Fruit fly (Drosophila melanogaster) whole organism, embryonic: ENCODE data around the gene Prtl99C.

ENCODE experiments used
- Ada2b ChIP-seq: fragments of 200-800 bp; sonication (Bioruptor generic); IDR thresholded peaks from 2 replicates; pipeline ENCODE4 v1.3.6; 2022; ENCODE audit warnings: missing biosample characterization, missing genetic modification characterization
- BtbVII ChIP-seq: fragments of 200-800 bp; sonication (Bioruptor generic); optimal IDR thresholded peaks from 3 replicates; lab custom pipeline; 2017; ENCODE audit warnings: missing biosample characterization, mild to moderate bottlenecking, missing genetic modification characterization
- C15 ChIP-seq: fragments of 200-800 bp; sonication (Bioruptor generic); IDR thresholded peaks from 3 replicates; pipeline ENCODE4 v1.3.6; 2022; ENCODE audit warnings: missing biosample characterization, missing genetic modification characterization
- CG10366 ChIP-seq: fragments of 200-800 bp; sonication (Bioruptor generic); IDR thresholded peaks from 2 replicates; pipeline ENCODE4 v1.3.6; 2022; ENCODE audit warnings: missing biosample characterization, missing genetic modification characterization
- CG10543 ChIP-seq: fragments of 200-800 bp; sonication (Bioruptor generic); optimal IDR thresholded peaks from 3 replicates; lab custom pipeline; 2017; ENCODE audit warnings: missing biosample characterization, mild to moderate bottlenecking, missing genetic modification characterization, moderate library complexity
- CG14441 ChIP-seq: fragments of 200-800 bp; sonication (Bioruptor generic); IDR thresholded peaks from 2 replicates; pipeline ENCODE4 v1.3.6; 2022; ENCODE audit warnings: missing biosample characterization, missing genetic modification characterization
- CG14860 ChIP-seq: fragments of 200-800 bp; sonication (Bioruptor generic); IDR thresholded peaks from 3 replicates; pipeline ENCODE4 v1.3.6; 2022; ENCODE audit warnings: missing biosample characterization, missing genetic modification characterization; ENCODE audit not compliant: partially characterized antibody
- CG1603 ChIP-seq: fragments of 200-800 bp; sonication (Bioruptor generic); optimal IDR thresholded peaks from 2 replicates; lab custom pipeline; 2019; ENCODE audit warnings: missing biosample characterization, mild to moderate bottlenecking, missing genetic modification characterization, moderate library complexity
- CG18262 ChIP-seq: fragments of 200-800 bp; optimal IDR thresholded peaks from 3 replicates; lab custom pipeline; 2019; ENCODE audit warnings: missing biosample characterization, mild to moderate bottlenecking, missing genetic modification characterization, moderate library complexity
- CG18599 ChIP-seq: fragments of 200-800 bp; sonication (Bioruptor generic); optimal IDR thresholded peaks from 3 replicates; lab custom pipeline; 2017; ENCODE audit warnings: missing biosample characterization, missing genetic modification characterization, mild to moderate bottlenecking, moderate library complexity, missing genetic modification reagents
- CG2116 ChIP-seq: fragments of 200-800 bp; sonication (Bioruptor generic); optimal IDR thresholded peaks from 3 replicates; lab custom pipeline; 2018; ENCODE audit warnings: missing biosample characterization, mild to moderate bottlenecking, missing genetic modification characterization
- CG2712 ChIP-seq: fragments of 200-800 bp; optimal IDR thresholded peaks from 3 replicates; lab custom pipeline; 2019; ENCODE audit warnings: missing biosample characterization, mild to moderate bottlenecking, missing genetic modification characterization, moderate library complexity
- CG32767 ChIP-seq: fragments of 200-800 bp; sonication (Bioruptor generic); IDR thresholded peaks from 2 replicates; pipeline ENCODE4 v1.3.6; 2022; ENCODE audit warnings: missing biosample characterization, missing genetic modification characterization
- CG4424 ChIP-seq: fragments of 200-800 bp; sonication (Bioruptor generic); optimal IDR thresholded peaks from 3 replicates; lab custom pipeline; 2016; ENCODE audit warnings: missing biosample characterization, missing genetic modification characterization
- CG7556 ChIP-seq: fragments of 200-800 bp; sonication (Bioruptor generic); optimal IDR thresholded peaks from 2 replicates; lab custom pipeline; 2017; ENCODE audit warnings: missing biosample characterization, mild to moderate bottlenecking, missing genetic modification characterization
- CG7987 ChIP-seq: fragments of 200-800 bp; sonication (Bioruptor generic); optimal IDR thresholded peaks from 2 replicates; lab custom pipeline; 2018; ENCODE audit warnings: missing biosample characterization, mild to moderate bottlenecking, missing genetic modification characterization, moderate library complexity
- CG8924 ChIP-seq: fragments of 200-800 bp; optimal IDR thresholded peaks from 3 replicates; lab custom pipeline; 2019; ENCODE audit warnings: missing biosample characterization, mild to moderate bottlenecking, missing genetic modification characterization, moderate library complexity
- D19B ChIP-seq: fragments of 200-800 bp; sonication (Bioruptor generic); optimal IDR thresholded peaks from 2 replicates; lab custom pipeline; 2017; ENCODE audit warnings: missing biosample characterization, mild to moderate bottlenecking, missing genetic modification characterization
- Dref ChIP-seq: fragments of 200-800 bp; sonication (Bioruptor generic); IDR thresholded peaks from 2 replicates; pipeline ENCODE4 v1.3.6; 2022; ENCODE audit warnings: missing biosample characterization, missing genetic modification characterization
- Eip74EF ChIP-seq, 2 experiments: fragments of 200-800 bp in 1 of 2; fragments of >200 bp in 1 of 2; sonication (Bioruptor generic) in 1 of 2; optimal IDR thresholded peaks; 2 replicates each; lab custom pipeline; 2017 to 2019; ENCODE audit warnings: missing biosample characterization in 2 of 2, missing genetic modification characterization in 2 of 2, mild to moderate bottlenecking in 1 of 2, moderate library complexity in 1 of 2
- HLH3B ChIP-seq: fragments of 200-800 bp; sonication (Bioruptor generic); IDR thresholded peaks from 2 replicates; pipeline ENCODE4 v1.3.6; 2022; ENCODE audit warnings: missing biosample characterization, missing genetic modification characterization
- MESR4 ChIP-seq: fragments of 200-800 bp; sonication (Bioruptor generic); optimal IDR thresholded peaks from 2 replicates; lab custom pipeline; 2018; ENCODE audit warnings: missing biosample characterization, mild to moderate bottlenecking, missing genetic modification characterization, moderate library complexity
- Myb ChIP-seq: fragments of 200-800 bp; sonication (Bioruptor generic); optimal IDR thresholded peaks from 2 replicates; lab custom pipeline; 2016; ENCODE audit warnings: missing biosample characterization, missing genetic modification characterization
- NC2β ChIP-seq: fragments of 200-800 bp; sonication (Bioruptor generic); optimal IDR thresholded peaks from 2 replicates; lab custom pipeline; 2016; ENCODE audit warnings: missing biosample characterization, missing genetic modification characterization
- Nf-YB ChIP-seq: fragments of 200-800 bp; sonication (Bioruptor generic); optimal IDR thresholded peaks from 3 replicates; lab custom pipeline; 2019; ENCODE audit warnings: missing biosample characterization, mild to moderate bottlenecking, missing genetic modification characterization, moderate library complexity
- Oaz ChIP-seq: fragments of 200-800 bp; sonication (Bioruptor generic); IDR thresholded peaks from 2 replicates; pipeline ENCODE4 v1.3.6; 2022; ENCODE audit warnings: missing biosample characterization, missing genetic modification characterization
- Rx ChIP-seq: fragments of 200-800 bp; sonication (Bioruptor generic); IDR thresholded peaks from 2 replicates; pipeline ENCODE4 v1.3.6; 2022; ENCODE audit warnings: missing biosample characterization, missing genetic modification characterization
- Sry-δ ChIP-seq: fragments of 200-800 bp; sonication (Bioruptor generic); optimal IDR thresholded peaks from 2 replicates; lab custom pipeline; 2016; ENCODE audit warnings: missing biosample characterization, missing genetic modification characterization
- cato ChIP-seq: fragments of 200-800 bp; sonication (Bioruptor generic); optimal IDR thresholded peaks from 2 replicates; lab custom pipeline; 2016; ENCODE audit warnings: missing biosample characterization, missing genetic modification characterization, borderline replicate concordance
- crol ChIP-seq: fragments of 200-800 bp; sonication (Bioruptor generic); IDR thresholded peaks from 2 replicates; pipeline ENCODE4 v1.3.6; 2022; ENCODE audit warnings: missing biosample characterization, missing genetic modification characterization
- disco-r ChIP-seq: fragments of 200-800 bp; sonication (Bioruptor generic); optimal IDR thresholded peaks from 2 replicates; lab custom pipeline; 2016; ENCODE audit warnings: missing biosample characterization, missing genetic modification characterization
- dmrt11E ChIP-seq: fragments of 200-800 bp; sonication (Bioruptor generic); optimal IDR thresholded peaks from 3 replicates; lab custom pipeline; 2018; ENCODE audit warnings: missing biosample characterization, mild to moderate bottlenecking, missing genetic modification characterization, moderate library complexity
- grau ChIP-seq: fragments of 200-800 bp; optimal IDR thresholded peaks from 3 replicates; lab custom pipeline; 2019; ENCODE audit warnings: missing biosample characterization, mild to moderate bottlenecking, missing genetic modification characterization, moderate library complexity
- gro ChIP-seq: fragments of 200-800 bp; sonication (Bioruptor generic); optimal IDR thresholded peaks from 2 replicates; lab custom pipeline; 2016; ENCODE audit warnings: missing biosample characterization, missing genetic modification characterization
- hb ChIP-seq: fragments of 200-800 bp; sonication (Bioruptor generic); IDR thresholded peaks from 3 replicates; pipeline ENCODE4 v1.3.6; 2022; ENCODE audit warnings: missing biosample characterization, missing genetic modification characterization; ENCODE audit not compliant: partially characterized antibody
- insv ChIP-seq, 2 experiments: fragments of 200-800 bp; sonication (Bioruptor generic); optimal IDR thresholded peaks; 3 replicates each; lab custom pipeline; 2016 to 2018; ENCODE audit warnings: missing biosample characterization in 2 of 2, missing genetic modification characterization in 2 of 2
- inv ChIP-seq: fragments of 200-800 bp; sonication (Bioruptor generic); IDR thresholded peaks from 2 replicates; pipeline ENCODE4 v1.3.6; 2022; ENCODE audit warnings: missing biosample characterization, missing genetic modification characterization; ENCODE audit not compliant: partially characterized antibody
- lilli ChIP-seq: fragments of 200-800 bp; sonication (Bioruptor generic); optimal IDR thresholded peaks from 3 replicates; lab custom pipeline; 2016; ENCODE audit warnings: missing biosample characterization, missing genetic modification characterization
- lmd ChIP-seq: fragments of 200-800 bp; sonication (Bioruptor generic); IDR thresholded peaks from 2 replicates; pipeline ENCODE4 v1.3.6; 2022; ENCODE audit warnings: missing biosample characterization, missing genetic modification characterization
- mirr ChIP-seq: fragments of 200-800 bp; sonication (Bioruptor generic); optimal IDR thresholded peaks from 3 replicates; lab custom pipeline; 2018; ENCODE audit warnings: missing biosample characterization, mild to moderate bottlenecking, missing genetic modification characterization
- nerfin-1 ChIP-seq: fragments of 200-800 bp; sonication (Bioruptor generic); optimal IDR thresholded peaks from 3 replicates; lab custom pipeline; 2019; ENCODE audit warnings: missing biosample characterization, mild to moderate bottlenecking, missing genetic modification characterization, moderate library complexity
- odd ChIP-seq: fragments of 200-800 bp; sonication (Bioruptor generic); optimal IDR thresholded peaks from 2 replicates; lab custom pipeline; 2017; ENCODE audit warnings: missing biosample characterization, mild to moderate bottlenecking, missing genetic modification characterization
- pho ChIP-seq: fragments of 200-800 bp; sonication (Bioruptor generic); optimal IDR thresholded peaks from 2 replicates; lab custom pipeline; 2016; ENCODE audit warnings: missing biosample characterization, missing genetic modification characterization
- sr ChIP-seq: fragments of 200-800 bp; sonication (Bioruptor generic); IDR thresholded peaks from 3 replicates; pipeline ENCODE4 v1.3.6; 2022; ENCODE audit warnings: missing biosample characterization, missing genetic modification characterization
- tio ChIP-seq: fragments of 200-800 bp; sonication (Bioruptor generic); optimal IDR thresholded peaks from 2 replicates; lab custom pipeline; 2017; ENCODE audit warnings: missing biosample characterization, missing genetic modification characterization, inconsistent platforms
- tna ChIP-seq: fragments of 200-800 bp; sonication (Bioruptor generic); IDR thresholded peaks from 2 replicates; pipeline ENCODE4 v1.3.6; 2022; ENCODE audit warnings: missing biosample characterization, missing genetic modification characterization; ENCODE audit not compliant: partially characterized antibody
- vfl ChIP-seq: fragments of 200-800 bp; sonication (Bioruptor generic); optimal IDR thresholded peaks from 2 replicates; lab custom pipeline; 2016; ENCODE audit warnings: missing biosample characterization, missing genetic modification characterization
- z ChIP-seq: fragments of 200-800 bp; sonication (Bioruptor generic); IDR thresholded peaks from 3 replicates; pipeline ENCODE4 v1.3.6; 2022; ENCODE audit warnings: missing biosample characterization, missing genetic modification characterization

The Prtl99C gene

dm6 chr3R:29867895-29868294, 32.1 kb downstream of the Prtl99C start (continued):
- TF ChIP-seq hb: no peak
- peak in 1 of 2 experiments; percentile 36 for TF ChIP-seq Eip74EF (GFP tag; optimal IDR thresholded peaks at IDR 0.05; lab: Kevin White, UChicago)
- no peak for TF ChIP-seq Myb (GFP tag; lab: Kevin White, UChicago)
- TF ChIP-seq tna (GFP tag; lab: Robert Waterston, UW): no peak
- no peak for TF ChIP-seq cato (GFP tag; lab: Kevin White, UChicago)
- no peak for TF ChIP-seq C15 (GFP tag; lab: Robert Waterston, UW)
- peak; percentile 93 for TF ChIP-seq z (GFP tag; lab: Robert Waterston, UW)
- peak; percentile 21 for TF ChIP-seq CG8924 (tag; lab: Kevin White, UChicago)
- peak; percentile 47 for TF ChIP-seq mirr (GFP tag; lab: Kevin White, UChicago)

dm6 chr3R:29868676-29869349, 33.1 kb downstream of the Prtl99C start, which contains the start of gene Zip99C:
Zip99C (minus strand) TSS chr3R:29868895.
- no peak for TF ChIP-seq vfl (GFP tag; lab: Kevin White, UChicago)
- 0 out of 2 replicates have a peak, but pooled peaks have one; percentile 26 for TF ChIP-seq HLH3B
- peak; percentile 17 for TF ChIP-seq CG7987 (GFP tag; lab: Kevin White, UChicago)
- peak; percentile 34 for TF ChIP-seq CG10543 (GFP tag; lab: Kevin White, UChicago)
- TF ChIP-seq CG2712: peak; percentile 58
- TF ChIP-seq CG14860: peak; percentile 85
- peak; percentile 4 for TF ChIP-seq CG7556
- TF ChIP-seq CG18262 (tag; lab: Kevin White, UChicago): peak; percentile 18
- no peak for TF ChIP-seq CG32767
- 0 out of 3 replicates have a peak, but pooled peaks have one; percentile 16 for TF ChIP-seq sr (GFP tag; lab: Robert Waterston, UW)
- TF ChIP-seq insv (GFP tag; optimal IDR thresholded peaks at IDR 0.05; lab: Kevin White, UChicago): peak in 1 of 2 experiments; percentile 28
- peak; percentile 6 for TF ChIP-seq gro (GFP tag; lab: Kevin White, UChicago)
- TF ChIP-seq CG1603 (tag; lab: Kevin White, UChicago): peak; percentile 64
- no peak for TF ChIP-seq CG14441 (GFP tag; lab: Robert Waterston, UW)
- peak; percentile 41; the same call in 1 of the 2 replicates for TF ChIP-seq lmd (GFP tag; lab: Robert Waterston, UW)
- TF ChIP-seq NC2β: peak; percentile 33
- TF ChIP-seq lilli (GFP tag; lab: Kevin White, UChicago): peak; percentile 66
- peak; percentile 36 for TF ChIP-seq CG4424 (GFP tag; lab: Kevin White, UChicago)
- TF ChIP-seq CG2116 (GFP tag; lab: Kevin White, UChicago): peak; percentile 97
- TF ChIP-seq dmrt11E (tag; lab: Kevin White, UChicago): peak; percentile 12
- peak; percentile 96 for TF ChIP-seq Dref (GFP tag; lab: Robert Waterston, UW)
- TF ChIP-seq tio (GFP tag; lab: Kevin White, UChicago): no peak
- no peak for TF ChIP-seq crol (GFP tag; lab: Robert Waterston, UW)
- no peak for TF ChIP-seq BtbVII (GFP tag; lab: Kevin White, UChicago)
- peak; percentile 41; the same call in 1 of the 2 replicates for TF ChIP-seq Ada2b (GFP tag; lab: Robert Waterston, UW)
- TF ChIP-seq D19B: no peak
- TF ChIP-seq Rx (GFP tag; lab: Robert Waterston, UW): no peak
- peak; percentile 70 for TF ChIP-seq CG18599 (GFP tag; lab: Kevin White, UChicago)
- no peak for TF ChIP-seq nerfin-1 (tag; lab: Kevin White, UChicago)
- TF ChIP-seq pho (GFP tag; lab: Kevin White, UChicago): peak; percentile 12
- no peak for TF ChIP-seq disco-r (GFP tag; lab: Kevin White, UChicago)
- peak; percentile 23 for TF ChIP-seq Nf-YB
- TF ChIP-seq CG10366 (GFP tag; lab: Robert Waterston, UW): peak; percentile 24; the same call in 1 of the 2 replicates
- TF ChIP-seq grau (tag; lab: Kevin White, UChicago): peak; percentile 41
- peak; percentile 93 for TF ChIP-seq Sry-δ
- no peak for TF ChIP-seq Oaz (GFP tag; lab: Robert Waterston, UW)
- TF ChIP-seq inv: peak; percentile 91
- TF ChIP-seq MESR4 (GFP tag; lab: Kevin White, UChicago): peak; percentile 35
- no peak for TF ChIP-seq odd
